Worm (Caenorhabditis elegans) whole organism, late embryonic: ENCODE measurements around the gene nhr-67.
A peak's percentile ranks its signal among the peaks of the same experiment; 100 is the strongest.
"Not testable (repeated sequence)": the region's sequence is repeated elsewhere in the genome, so short reads cannot be mapped to it uniquely, and the experiment has no call there.

Source experiments
- ama-1 ChIP-seq: fragments of 150-350 bp; optimal IDR thresholded peaks from 2 replicates; lab custom pipeline; 2014
- ceh-34 ChIP-seq: sonication (generic microtip); optimal IDR thresholded peaks from 2 replicates; lab custom pipeline; 2016; ENCODE audit warnings: mild to moderate bottlenecking, missing genetic modification characterization, missing compliant biosample characterization
- che-1 ChIP-seq: sonication (generic microtip); optimal IDR thresholded peaks from 2 replicates; lab custom pipeline; 2016; ENCODE audit warnings: mild to moderate bottlenecking, missing genetic modification characterization, missing compliant biosample characterization
- fkh-10 ChIP-seq: fragments of 150-350 bp; optimal IDR thresholded peaks from 2 replicates; lab custom pipeline; 2014; ENCODE audit warnings: missing biosample characterization, missing genetic modification reagents, missing genetic modification characterization
- lim-6 ChIP-seq: sonication (generic microtip); optimal IDR thresholded peaks from 2 replicates; lab custom pipeline; 2016; ENCODE audit warnings: missing genetic modification characterization, missing compliant biosample characterization
- nfya-1 ChIP-seq: sonication (generic microtip); optimal IDR thresholded peaks from 2 replicates; lab custom pipeline; 2017; ENCODE audit warnings: missing genetic modification characterization, mild to moderate bottlenecking, missing compliant biosample characterization, antibody characterized with exemption, moderate library complexity
- pqm-1 ChIP-seq: sonication (generic microtip); optimal IDR thresholded peaks from 2 replicates; lab custom pipeline; 2016; ENCODE audit warnings: missing genetic modification characterization, missing compliant biosample characterization

ce11 chrIV:11179123-11179740 lies 9.7 kb downstream of the nhr-67 start, which contains the start of gene cpt-2:
- not testable (repeated sequence) for TF ChIP-seq che-1 (tag; lab: Kevin White, UChicago); ama-1 (lab: Kevin White, UChicago); pqm-1 (tag; lab: Kevin White, UChicago); ceh-34; fkh-10 (GFP tag; lab: Kevin White, UChicago)
- TF ChIP-seq nfya-1 (peak; percentile 53), lim-6 (tag; lab: Kevin White, UChicago) (peak; percentile 44)
